Fruit fly (Drosophila melanogaster): Measurements from ENCODE around the gene CG4768.

The CG4768 gene

dm6 chrX:16750712-16751578 is 41.0 kb upstream of the CG4768 start (continued):
- TF ChIP-seq Hey (tag; optimal IDR thresholded peaks at IDR 0.05) (no peak), sim (GFP tag; IDR thresholded peaks at IDR 0.05) (no peak), CG1792 (GFP tag; optimal IDR thresholded peaks at IDR 0.05) (no peak), Blimp-1 (GFP tag; optimal IDR thresholded peaks at IDR 0.05) (peak; percentile 77), en (GFP tag; optimal IDR thresholded peaks at IDR 0.05) (no peak), CG30403 (GFP tag; optimal IDR thresholded peaks at IDR 0.05) (peak; percentile 66), CG12769 (tag; optimal IDR thresholded peaks at IDR 0.05) (peak; percentile 18), Ssrp (tag; optimal IDR thresholded peaks at IDR 0.05) (peak; percentile 82), CG12155 (GFP tag; optimal IDR thresholded peaks at IDR 0.05) (peak; percentile 22), knrl (GFP tag; IDR thresholded peaks at IDR 0.05; ENCODE audit: partially characterized antibody) (no peak), Meics (GFP tag; optimal IDR thresholded peaks at IDR 0.05) (peak; percentile 74), Dek (tag; optimal IDR thresholded peaks at IDR 0.05) (peak; percentile 67), CG12236 (GFP tag; optimal IDR thresholded peaks at IDR 0.05) (no peak), Lpt (GFP tag; optimal IDR thresholded peaks at IDR 0.05) (no peak), lab (GFP tag; optimal IDR thresholded peaks at IDR 0.05) (peak; percentile 73), pho (GFP tag; optimal IDR thresholded peaks at IDR 0.05) (no peak), Neu2 (GFP tag; optimal IDR thresholded peaks at IDR 0.05; ENCODE audit: borderline replicate concordance) (no peak), D19A (tag; optimal IDR thresholded peaks at IDR 0.05) (peak; percentile 80), wor (GFP tag; IDR thresholded peaks at IDR 0.05) (peak; percentile 26; the same call in 1 of the 2 replicates), Ets65A (GFP tag) (peak; percentile 90), CG15514 (GFP tag; optimal IDR thresholded peaks at IDR 0.05) (peak; percentile 28), phol (tag; optimal IDR thresholded peaks at IDR 0.05) (peak; percentile 80), jing (GFP tag; optimal IDR thresholded peaks at IDR 0.05) (no peak), HLH54F (GFP tag; optimal IDR thresholded peaks at IDR 0.05) (peak; percentile 17), amos (GFP tag; IDR thresholded peaks at IDR 0.05; ENCODE audit: partially characterized antibody) (no peak), CG10654 (GFP tag; optimal IDR thresholded peaks at IDR 0.05) (no peak), CG4854 (GFP tag; optimal IDR thresholded peaks at IDR 0.05) (no peak), Deaf1 (tag; optimal IDR thresholded peaks at IDR 0.05) (peak; percentile 49), ato (GFP tag; IDR thresholded peaks at IDR 0.05; ENCODE audit: partially characterized antibody) (no peak), CG1603 (tag; optimal IDR thresholded peaks at IDR 0.05) (peak; percentile 29), mld (GFP tag; IDR thresholded peaks at IDR 0.05; ENCODE audit: partially characterized antibody) (no peak), CG9817 (tag; optimal IDR thresholded peaks at IDR 0.05) (peak; percentile 56), CG2129 (GFP tag; IDR thresholded peaks at IDR 0.05; ENCODE audit: partially characterized antibody) (no peak), bbx (GFP tag; IDR thresholded peaks at IDR 0.05; ENCODE audit: partially characterized antibody) (no peak), shn (GFP tag; optimal IDR thresholded peaks at IDR 0.05) (no peak), CG3163 (GFP tag; optimal IDR thresholded peaks at IDR 0.05) (no peak), CG6791 (GFP tag; IDR thresholded peaks at IDR 0.05; ENCODE audit: partially characterized antibody) (no peak), CG12659 (GFP tag; optimal IDR thresholded peaks at IDR 0.05) (peak; percentile 81), trh (GFP tag; optimal IDR thresholded peaks at IDR 0.05) (no peak), Dip3 (GFP tag; optimal IDR thresholded peaks at IDR 0.05) (no peak), Hand (GFP tag; optimal IDR thresholded peaks at IDR 0.05) (no peak), stc (GFP tag; IDR thresholded peaks at IDR 0.05) (no peak), prd (optimal IDR thresholded peaks at IDR 0.05) (no peak), prd (GFP tag; IDR thresholded peaks at IDR 0.05) (peak; percentile 62), klu (GFP tag; IDR thresholded peaks at IDR 0.05) (no peak), croc (GFP tag; conservative IDR thresholded peaks at IDR 0.05) (no peak; the same call in 2 of the 3 replicates), Dfd (GFP tag; optimal IDR thresholded peaks at IDR 0.05) (no peak), Nf-YC (tag; optimal IDR thresholded peaks at IDR 0.05) (peak; percentile 76)

Measured in whole organism, embryonic.